Worm (Caenorhabditis elegans): Measurements from ENCODE around the gene F16G10.7.

DNA sequence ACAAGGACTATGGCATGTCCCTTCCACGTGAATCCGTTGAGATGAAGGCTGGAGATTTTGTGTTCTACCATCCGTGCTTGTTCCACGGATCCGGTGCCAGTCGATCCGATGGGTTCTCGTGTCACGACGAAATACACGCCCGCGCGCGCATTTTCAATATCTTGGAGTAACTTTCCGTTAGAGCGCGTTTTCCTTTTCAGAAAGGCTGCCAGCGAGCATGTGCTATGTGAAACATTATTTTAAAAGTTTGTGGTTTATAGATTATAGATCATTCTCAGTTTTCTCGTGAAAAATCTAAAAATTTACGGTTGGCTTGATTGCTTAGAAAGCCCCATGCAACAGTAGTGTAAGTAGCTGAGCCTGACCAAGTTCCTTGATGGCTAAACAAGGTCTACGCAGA lies 38.8 kb upstream of the F16G10.7 start, which contains the start of gene fbxc-20:
- TF ChIP-seq unc-39 (tag; optimal IDR thresholded peaks at IDR 0.05): no peak
- TF ChIP-seq egl-27 (tag; optimal IDR thresholded peaks at IDR 0.05): no peak
- TF ChIP-seq R02D3.7 (tag; optimal IDR thresholded peaks at IDR 0.05): no peak
- no peak for TF ChIP-seq skn-1 (tag; optimal IDR thresholded peaks at IDR 0.05)
- TF ChIP-seq elt-3 (tag; optimal IDR thresholded peaks at IDR 0.05): no peak
- TF ChIP-seq egl-5 (tag; optimal IDR thresholded peaks at IDR 0.05): no peak
